Worm (Caenorhabditis elegans): Measurements from ENCODE around the gene clec-80.

ce11 chrIV:2819633-2820032 is 3.9 kb upstream of the clec-80 start, which contains the start of gene Y54G2A.13:
- TF ChIP-seq ztf-23 (GFP tag; IDR thresholded peaks at IDR 0.05), result no peak
- no peak for TF ChIP-seq med-1 (GFP tag; optimal IDR thresholded peaks at IDR 0.05; ENCODE audit: insufficient read depth)
